Worm (Caenorhabditis elegans) whole organism, L4/young adult: ENCODE results near the gene F44D12.10.

ENCODE experiments used
- W03F9.2 ChIP-seq: fragments of 150-350 bp; optimal IDR thresholded peaks from 2 replicates; lab custom pipeline; 2014; ENCODE audit warnings: missing biosample characterization, missing genetic modification characterization
- dao-5 ChIP-seq: sonication (generic microtip); optimal IDR thresholded peaks from 2 replicates; lab custom pipeline; 2016; ENCODE audit warnings: missing genotype, missing genetic modification characterization, moderate library complexity, missing compliant biosample characterization

DNA sequence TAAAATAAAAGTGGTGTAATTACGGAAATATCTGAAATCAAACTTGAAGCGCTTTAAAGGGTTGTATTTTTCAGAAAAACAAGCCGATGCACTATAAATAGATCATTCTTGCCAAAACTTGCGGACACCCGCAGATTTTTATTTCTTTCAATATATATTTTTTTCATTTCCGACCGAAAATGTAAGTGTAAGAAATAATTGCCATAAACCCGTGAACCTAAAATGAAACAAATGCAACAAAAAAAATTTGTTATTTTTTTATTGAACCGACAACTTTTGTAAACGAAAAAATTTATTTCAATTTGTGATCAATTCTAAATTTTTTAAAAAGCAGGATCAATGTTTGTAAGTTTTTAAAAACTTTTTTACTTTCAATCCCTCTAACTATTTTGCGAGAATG lies 44.0 kb upstream of the F44D12.10 start, which contains the start of gene W01B6.6:
- TF ChIP-seq W03F9.2 (tag; lab: Kevin White, UChicago) (no peak), dao-5 (tag; lab: Kevin White, UChicago) (no peak)
